Worm (Caenorhabditis elegans) whole organism, midembryonic: ENCODE data around the gene Y66H1A.5.

Experiments used
- T22C8.4 ChIP-seq: fragments of 200-800 bp; sonication (Bioruptor generic); IDR thresholded peaks from 2 replicates; pipeline ENCODE4 v1.3.6; 2022; ENCODE audit warnings: missing genetic modification characterization, missing compliant biosample characterization
- cog-1 ChIP-seq: sonication (generic microtip); optimal IDR thresholded peaks from 2 replicates; lab custom pipeline; 2016; ENCODE audit warnings: missing genetic modification characterization, missing compliant biosample characterization
- flt-1 ChIP-seq: fragments of 200-800 bp; sonication (Bioruptor generic); IDR thresholded peaks from 2 replicates; pipeline ENCODE4 v1.3.6; 2022; ENCODE audit warnings: missing genetic modification characterization, missing compliant biosample characterization
- klf-2 ChIP-seq: fragments of 200-800 bp; sonication (Bioruptor generic); conservative IDR thresholded peaks from 2 replicates; pipeline ENCODE4 v1.3.6; 2022; ENCODE audit warnings: missing genetic modification reagents, missing genetic modification characterization, missing compliant biosample characterization
- med-1 ChIP-seq: sonication (generic microtip); optimal IDR thresholded peaks from 2 replicates; lab custom pipeline; 2017; ENCODE audit warnings: missing genetic modification characterization, mild to moderate bottlenecking, missing compliant biosample characterization, antibody characterized with exemption, missing genetic modification reagents; ENCODE audit not compliant: insufficient read depth
- tab-1 ChIP-seq: fragments of 200-800 bp; sonication (Bioruptor generic); IDR thresholded peaks from 2 replicates; pipeline ENCODE4 v1.3.6; 2022; ENCODE audit warnings: missing genetic modification characterization, missing compliant biosample characterization
- ztf-29 ChIP-seq: fragments of 200-800 bp; sonication (Bioruptor generic); IDR thresholded peaks from 2 replicates; pipeline ENCODE4 v1.3.6; 2022; ENCODE audit warnings: missing genetic modification reagents, missing genetic modification characterization, missing compliant biosample characterization

DNA sequence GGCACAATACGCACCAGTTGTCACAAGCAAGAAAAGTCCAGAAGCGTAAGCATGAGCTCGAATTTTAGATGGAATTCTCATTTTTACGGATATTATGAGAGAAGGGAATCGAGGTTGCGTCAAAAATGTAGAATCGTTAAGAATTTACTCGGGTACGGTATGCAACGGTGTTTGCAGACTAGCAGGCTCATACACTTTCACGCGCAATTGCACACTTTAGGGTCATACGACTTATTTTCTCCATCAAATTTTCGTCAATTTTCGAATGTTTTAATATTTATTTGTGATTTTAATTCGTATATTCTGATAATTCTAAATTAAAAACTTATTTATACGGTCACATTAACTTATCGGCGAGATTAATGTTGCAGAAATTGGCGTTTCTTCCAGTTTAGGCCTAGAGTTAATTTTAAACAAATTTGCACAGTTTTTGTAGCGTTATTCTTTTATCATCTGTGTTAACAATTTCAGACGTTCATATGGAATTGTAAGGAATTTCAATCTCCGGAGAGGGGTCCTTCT, 35.5 kb downstream of the Y66H1A.5 start, which contains the start of the genes T07A9.15 and nog-1:
- TF ChIP-seq flt-1 (GFP tag; lab: Robert Waterston, UW): 0 out of 2 replicates have a peak, but pooled peaks have one; percentile 57
- TF ChIP-seq cog-1 (tag; lab: Kevin White, UChicago): no peak
- TF ChIP-seq klf-2 (GFP tag; lab: Robert Waterston, UW): no peak
- no peak for TF ChIP-seq ztf-29 (GFP tag; lab: Robert Waterston, UW)
- no peak for TF ChIP-seq med-1 (GFP tag; lab: Kevin White, UChicago)
- TF ChIP-seq T22C8.4: no peak
- TF ChIP-seq tab-1 (GFP tag; lab: Robert Waterston, UW): no peak
